Worm (Caenorhabditis elegans) whole organism, L4 larva: ENCODE data around the gene T06E4.7.
A peak's percentile ranks its signal among the peaks of the same experiment; 100 is the strongest.

Experiments
- D1046.2 ChIP-seq: fragments of 200-800 bp; sonication (Bioruptor generic); IDR thresholded peaks from 2 replicates; pipeline ENCODE4 v1.3.6; 2022; ENCODE audit warnings: missing genetic modification characterization, missing compliant biosample characterization
- F26F4.8 ChIP-seq: fragments of 200-800 bp; sonication (Bioruptor generic); conservative IDR thresholded peaks from 2 replicates; pipeline ENCODE4 v1.3.6; 2022; ENCODE audit warnings: missing genetic modification characterization, missing compliant biosample characterization
- F37D6.2 ChIP-seq: sonication (generic microtip); optimal IDR thresholded peaks from 2 replicates; lab custom pipeline; 2016; ENCODE audit warnings: mild to moderate bottlenecking, missing genetic modification characterization, missing compliant biosample characterization
- F44E2.7 ChIP-seq: fragments of 200-800 bp; sonication (Bioruptor generic); IDR thresholded peaks from 2 replicates; pipeline ENCODE4 v2.1.2; 2022; ENCODE audit warnings: missing genetic modification characterization, missing compliant biosample characterization
- F49E8.2 ChIP-seq: sonication (generic microtip); optimal IDR thresholded peaks from 2 replicates; lab custom pipeline; 2016; ENCODE audit warnings: missing compliant biosample characterization, mild to moderate bottlenecking, missing genetic modification characterization, borderline replicate concordance
- R02D3.7 ChIP-seq: fragments of 150-350 bp; sonication (generic microtip); optimal IDR thresholded peaks from 3 replicates; lab custom pipeline; 2014; ENCODE audit warnings: missing biosample characterization, missing genetic modification characterization
- T20F7.1 ChIP-seq: fragments of 200-800 bp; sonication (Bioruptor generic); optimal IDR thresholded peaks from 2 replicates; lab custom pipeline; 2018; ENCODE audit warnings: mild to moderate bottlenecking, missing genetic modification characterization, missing compliant biosample characterization
- T26A8.4 ChIP-seq: fragments of 200-800 bp; sonication (Bioruptor generic); IDR thresholded peaks from 2 replicates; pipeline ENCODE4 v1.3.6; 2022; ENCODE audit warnings: missing genetic modification characterization, missing compliant biosample characterization
- Y5F2A.4 ChIP-seq: fragments of 200-800 bp; sonication (Bioruptor generic); optimal IDR thresholded peaks from 2 replicates; lab custom pipeline; 2018; ENCODE audit warnings: mild to moderate bottlenecking, missing genetic modification characterization, missing compliant biosample characterization
- aha-1 ChIP-seq: fragments of 150-350 bp; peaks from one replicate; lab custom pipeline; 2014; ENCODE audit warnings: missing biosample characterization, missing genetic modification characterization
- aly-2 ChIP-seq: sonication (generic microtip); optimal IDR thresholded peaks from 2 replicates; lab custom pipeline; 2018; ENCODE audit warnings: missing biosample characterization, missing genetic modification characterization
- arid-1 ChIP-seq: fragments of 200-800 bp; sonication (Bioruptor generic); conservative IDR thresholded peaks from 2 replicates; pipeline ENCODE4 v1.3.6; 2022; ENCODE audit warnings: missing genetic modification reagents, missing genetic modification characterization, missing compliant biosample characterization
- ceh-32 ChIP-seq: sonication (generic microtip); optimal IDR thresholded peaks from 2 replicates; lab custom pipeline; 2016; ENCODE audit warnings: mild to moderate bottlenecking, missing genetic modification characterization, missing compliant biosample characterization; ENCODE audit not compliant: poor library complexity
- ceh-82 ChIP-seq: sonication (generic microtip); optimal IDR thresholded peaks from 2 replicates; lab custom pipeline; 2017; ENCODE audit warnings: missing biosample characterization, missing genetic modification characterization
- ces-1 ChIP-seq: fragments of 150-350 bp; sonication (generic microtip); optimal IDR thresholded peaks from 4 replicates; lab custom pipeline; 2014; ENCODE audit warnings: missing biosample characterization, missing genetic modification reagents, missing genetic modification characterization
- cey-2 ChIP-seq: sonication (generic microtip); optimal IDR thresholded peaks from 3 replicates; lab custom pipeline; 2017; ENCODE audit warnings: missing genetic modification characterization, mild to moderate bottlenecking, missing compliant biosample characterization, antibody characterized with exemption, borderline replicate concordance; ENCODE audit not compliant: insufficient read depth
- daf-19 ChIP-seq: fragments of 200-800 bp; sonication (Bioruptor generic); conservative IDR thresholded peaks from 2 replicates; pipeline ENCODE4 v1.3.6; 2022; ENCODE audit warnings: missing genetic modification characterization, missing compliant biosample characterization
- dmd-6 ChIP-seq: fragments of 200-800 bp; sonication (Bioruptor generic); IDR thresholded peaks from 2 replicates; pipeline ENCODE4 v1.3.6; 2022; ENCODE audit warnings: missing genetic modification reagents, missing genetic modification characterization, missing compliant biosample characterization
- dmd-8 ChIP-seq: fragments of 200-800 bp; sonication (Bioruptor generic); IDR thresholded peaks from 2 replicates; pipeline ENCODE4 v1.3.6; 2022; ENCODE audit warnings: missing genetic modification characterization, missing compliant biosample characterization
- dpl-1 ChIP-seq: fragments of 150-350 bp; optimal IDR thresholded peaks from 2 replicates; lab custom pipeline; 2014; ENCODE audit warnings: missing biosample characterization, missing genetic modification reagents, missing genetic modification characterization
- egl-43 ChIP-seq: fragments of 200-800 bp; sonication (Bioruptor generic); IDR thresholded peaks from 2 replicates; pipeline ENCODE4 v1.3.6; 2022; ENCODE audit warnings: missing genetic modification reagents, missing genetic modification characterization, missing compliant biosample characterization
- fkh-10 ChIP-seq: fragments of 150-350 bp; optimal IDR thresholded peaks from 2 replicates; lab custom pipeline; 2014; ENCODE audit warnings: missing biosample characterization, missing genetic modification reagents, missing genetic modification characterization
- hif-1 ChIP-seq, 2 experiments: sonication (generic microtip); optimal IDR thresholded peaks; 2 replicates each; lab custom pipeline; 2016 to 2017; ENCODE audit warnings: missing compliant biosample characterization in 2 of 2, missing genetic modification characterization in 2 of 2, missing genetic modification reagents in 2 of 2, missing genotype in 2 of 2, mild to moderate bottlenecking in 1 of 2
- jun-1 ChIP-seq: fragments of 150-350 bp; optimal IDR thresholded peaks from 2 replicates; lab custom pipeline; 2014; ENCODE audit warnings: missing biosample characterization, missing genetic modification reagents, missing genetic modification characterization
- lim-7 ChIP-seq: fragments of 200-800 bp; sonication (Bioruptor generic); IDR thresholded peaks from 2 replicates; pipeline ENCODE4 v1.3.6; 2022; ENCODE audit warnings: missing genetic modification characterization, missing compliant biosample characterization
- lin-13 ChIP-seq: fragments of 150-350 bp; optimal IDR thresholded peaks from 2 replicates; lab custom pipeline; 2014; ENCODE audit warnings: missing biosample characterization, missing genetic modification reagents, missing genetic modification characterization
- lin-15B ChIP-seq: fragments of 150-350 bp; sonication (generic microtip); optimal IDR thresholded peaks from 3 replicates; lab custom pipeline; 2014; ENCODE audit warnings: missing biosample characterization, missing genetic modification characterization
- lin-29 ChIP-seq: fragments of 200-800 bp; sonication (Bioruptor generic); IDR thresholded peaks from 2 replicates; pipeline ENCODE4 v1.3.6; 2022; ENCODE audit warnings: missing genetic modification reagents, missing genetic modification characterization, missing compliant biosample characterization
- lin-38 ChIP-seq: fragments of 200-800 bp; sonication (Bioruptor generic); IDR thresholded peaks from 2 replicates; pipeline ENCODE4 v1.3.6; 2022; ENCODE audit warnings: missing genetic modification reagents, missing genetic modification characterization, missing compliant biosample characterization
- lin-39 ChIP-seq: fragments of 150-350 bp; optimal IDR thresholded peaks from 2 replicates; lab custom pipeline; 2014; ENCODE audit warnings: missing biosample characterization, missing genetic modification reagents, missing genetic modification characterization
- lsy-2 ChIP-seq, 2 experiments: fragments of 150-350 bp in 1 of 2; sonication (generic microtip) in 1 of 2; optimal IDR thresholded peaks; 2 replicates each; lab custom pipeline; 2014 to 2017; ENCODE audit warnings: missing biosample characterization in 2 of 2, missing genetic modification characterization in 2 of 2
- mdt-29 ChIP-seq: fragments of 200-800 bp; sonication (Bioruptor generic); IDR thresholded peaks from 2 replicates; pipeline ENCODE4 v1.3.6; 2022; ENCODE audit warnings: missing genetic modification reagents, missing genetic modification characterization, missing compliant biosample characterization
- mep-1 ChIP-seq: fragments of 150-350 bp; sonication (generic microtip); optimal IDR thresholded peaks from 3 replicates; lab custom pipeline; 2014; ENCODE audit warnings: missing biosample characterization, missing genetic modification characterization
- mes-2 ChIP-seq: sonication (generic microtip); optimal IDR thresholded peaks from 2 replicates; lab custom pipeline; 2016; ENCODE audit warnings: missing genotype, mild to moderate bottlenecking, missing genetic modification characterization, missing compliant biosample characterization; ENCODE audit not compliant: poor library complexity, severe bottlenecking
- mxl-2 ChIP-seq: fragments of 200-800 bp; sonication (Bioruptor generic); conservative IDR thresholded peaks from 2 replicates; pipeline ENCODE4 v1.3.6; 2022; ENCODE audit warnings: missing genetic modification reagents, missing genetic modification characterization, missing compliant biosample characterization
- nhr-102 ChIP-seq: sonication (generic microtip); optimal IDR thresholded peaks from 2 replicates; lab custom pipeline; 2016; ENCODE audit warnings: mild to moderate bottlenecking, missing genetic modification characterization, moderate library complexity, missing compliant biosample characterization
- nhr-11 ChIP-seq: fragments of 150-350 bp; optimal IDR thresholded peaks from 2 replicates; lab custom pipeline; 2014; ENCODE audit warnings: missing biosample characterization, missing genetic modification characterization
- nhr-111 ChIP-seq: fragments of 200-800 bp; sonication (Bioruptor generic); optimal IDR thresholded peaks from 2 replicates; lab custom pipeline; 2018; ENCODE audit warnings: mild to moderate bottlenecking, missing genetic modification characterization, missing compliant biosample characterization
- nhr-42 ChIP-seq: fragments of 200-800 bp; sonication (Bioruptor generic); IDR thresholded peaks from 2 replicates; pipeline ENCODE4 v1.3.6; 2022; ENCODE audit warnings: missing genetic modification characterization, missing compliant biosample characterization
- nhr-6 ChIP-seq: fragments of 150-350 bp; optimal IDR thresholded peaks from 2 replicates; lab custom pipeline; 2014; ENCODE audit warnings: missing biosample characterization, missing genetic modification characterization
- nhr-77 ChIP-seq: fragments of 150-350 bp; optimal IDR thresholded peaks from 2 replicates; lab custom pipeline; 2014; ENCODE audit warnings: missing biosample characterization, missing genetic modification characterization
- php-3 ChIP-seq: fragments of 200-800 bp; sonication (Bioruptor generic); IDR thresholded peaks from 2 replicates; pipeline ENCODE4 v1.3.6; 2022; ENCODE audit warnings: missing genetic modification reagents, missing genetic modification characterization, missing compliant biosample characterization
- saeg-2 ChIP-seq: fragments of 200-800 bp; sonication (Bioruptor generic); IDR thresholded peaks from 2 replicates; pipeline ENCODE4 v1.3.6; 2022; ENCODE audit warnings: missing genetic modification reagents, missing genetic modification characterization, missing compliant biosample characterization
- skn-1 ChIP-seq: fragments of 150-350 bp; optimal IDR thresholded peaks from 2 replicates; lab custom pipeline; 2014; ENCODE audit warnings: missing biosample characterization, missing genetic modification characterization
- snpc-4 ChIP-seq: fragments of 150-350 bp; optimal IDR thresholded peaks from 2 replicates; lab custom pipeline; 2014; ENCODE audit warnings: missing biosample characterization, missing genetic modification characterization
- tag-97 ChIP-seq: fragments of 200-800 bp; sonication (Bioruptor generic); IDR thresholded peaks from 2 replicates; pipeline ENCODE4 v1.3.6; 2022; ENCODE audit warnings: missing genetic modification characterization, missing compliant biosample characterization
- tra-1 ChIP-seq: fragments of 200-800 bp; sonication (Bioruptor generic); IDR thresholded peaks from 2 replicates; pipeline ENCODE4 v1.3.6; 2022; ENCODE audit warnings: missing genetic modification reagents, missing genetic modification characterization, missing compliant biosample characterization
- unc-39 ChIP-seq: sonication (generic microtip); optimal IDR thresholded peaks from 2 replicates; lab custom pipeline; 2017; ENCODE audit warnings: missing biosample characterization, missing genetic modification characterization
- unc-62 ChIP-seq, 3 experiments: fragments of 150-350 bp in 1 of 3; sonication (generic microtip); optimal IDR thresholded peaks in 2 of 3; peaks in 1 of 3; 1 replicate in 1 of 3; 2 replicates in 2 of 3; lab custom pipeline; 2014 to 2017; ENCODE audit warnings: missing biosample characterization in 3 of 3, missing genetic modification characterization in 3 of 3, missing genetic modification reagents in 3 of 3, missing genotype in 1 of 3
- zip-2 ChIP-seq: fragments of 150-350 bp; optimal IDR thresholded peaks from 2 replicates; lab custom pipeline; 2014; ENCODE audit warnings: missing biosample characterization, missing genetic modification characterization
- ztf-7 ChIP-seq: fragments of 150-350 bp; optimal IDR thresholded peaks from 2 replicates; lab custom pipeline; 2014; ENCODE audit warnings: missing biosample characterization, missing genetic modification characterization

The T06E4.7 gene

ce11 chrV:9582594-9583322, 43.4 kb upstream of the T06E4.7 start, which contains the start of gene rtfo-1 (continued):
- TF ChIP-seq mes-2 (tag; lab: Kevin White, UChicago) (peak; percentile 86), ces-1 (GFP tag; lab: Kevin White, UChicago) (no peak), saeg-2 (GFP tag; lab: Robert Waterston, UW) (no peak), unc-62 (GFP tag; optimal IDR thresholded peaks at IDR 0.05 in 1 of 2; lab: Kevin White, UChicago) (no peak), unc-62 (tag; optimal IDR thresholded peaks at IDR 0.05; lab: Kevin White, UChicago) (no peak), ztf-7 (no peak), hif-1 (tag; optimal IDR thresholded peaks at IDR 0.05; lab: Kevin White, UChicago) (no peak), nhr-42 (no peak), mdt-29 (GFP tag; lab: Robert Waterston, UW) (no peak), F44E2.7 (GFP tag; lab: Robert Waterston, UW) (no peak), F49E8.2 (tag; lab: Kevin White, UChicago) (no peak), T26A8.4 (no peak), zip-2 (tag; lab: Kevin White, UChicago) (no peak), skn-1 (tag; lab: Kevin White, UChicago) (no peak), F26F4.8 (no peak), nhr-77 (tag; lab: Kevin White, UChicago) (no peak), aly-2 (tag; lab: Kevin White, UChicago) (no peak), tra-1 (GFP tag; lab: Robert Waterston, UW) (no peak), nhr-102 (tag; lab: Kevin White, UChicago) (peak; percentile 8), Y5F2A.4 (GFP tag; lab: Kevin White, UChicago) (no peak), T20F7.1 (no peak), jun-1 (tag; lab: Kevin White, UChicago) (no peak), daf-19 (no peak), dmd-6 (GFP tag; lab: Robert Waterston, UW) (no peak), lin-38 (GFP tag; lab: Robert Waterston, UW) (no peak), fkh-10 (GFP tag; lab: Kevin White, UChicago) (no peak), snpc-4 (tag; lab: Kevin White, UChicago) (no peak), lin-15B (tag; lab: Kevin White, UChicago) (no peak), lin-13 (GFP tag; lab: Kevin White, UChicago) (no peak), cey-2 (tag; lab: Kevin White, UChicago) (no peak), nhr-111 (no peak), dmd-8 (GFP tag; lab: Robert Waterston, UW) (no peak), aha-1 (tag; lab: Kevin White, UChicago) (no peak), egl-43 (GFP tag; lab: Robert Waterston, UW) (no peak), tag-97 (GFP tag; lab: Robert Waterston, UW) (no peak), ceh-82 (no peak), nhr-6 (tag; lab: Kevin White, UChicago) (peak; percentile 25), F37D6.2 (no peak), dpl-1 (GFP tag; lab: Kevin White, UChicago) (peak; percentile 32), lim-7 (GFP tag; lab: Robert Waterston, UW) (no peak), ceh-32 (tag; lab: Kevin White, UChicago) (no peak), lsy-2 (tag; optimal IDR thresholded peaks at IDR 0.05; lab: Kevin White, UChicago) (no peak), lin-29 (GFP tag; lab: Robert Waterston, UW) (no peak), R02D3.7 (no peak), mxl-2 (GFP tag; lab: Robert Waterston, UW) (no peak), php-3 (GFP tag; lab: Robert Waterston, UW) (no peak), mep-1 (tag; lab: Kevin White, UChicago) (peak; percentile 58), unc-39 (tag; lab: Kevin White, UChicago) (no peak), nhr-11 (tag; lab: Kevin White, UChicago) (no peak), arid-1 (no peak), D1046.2 (GFP tag; lab: Robert Waterston, UW) (no peak), lin-39 (no peak)
